Fruit fly (Drosophila melanogaster) whole organism, embryonic: ENCODE data around the gene Lrr47.
A peak's percentile ranks its signal among the peaks of the same experiment; 100 is the strongest.

Source experiments
- Bgb ChIP-seq: fragments of 200-800 bp; sonication (Bioruptor generic); IDR thresholded peaks from 2 replicates; pipeline ENCODE4 v1.3.6; 2022; ENCODE audit warnings: missing biosample characterization, missing genetic modification characterization; ENCODE audit not compliant: partially characterized antibody
- CG11560 ChIP-seq: fragments of 200-800 bp; sonication (Bioruptor generic); IDR thresholded peaks from 3 replicates; pipeline ENCODE4 v1.3.6; 2022; ENCODE audit warnings: missing biosample characterization, missing genetic modification characterization
- CG17912 ChIP-seq: fragments of 200-800 bp; sonication (Bioruptor generic); optimal IDR thresholded peaks from 2 replicates; lab custom pipeline; 2018; ENCODE audit warnings: missing biosample characterization, mild to moderate bottlenecking, missing genetic modification characterization
- CG18619 ChIP-seq: fragments of 200-800 bp; sonication (Bioruptor generic); optimal IDR thresholded peaks from 3 replicates; lab custom pipeline; 2017; ENCODE audit warnings: missing biosample characterization, mild to moderate bottlenecking, missing genetic modification characterization
- CG2202 ChIP-seq: fragments of 200-800 bp; sonication (Bioruptor generic); optimal IDR thresholded peaks from 2 replicates; lab custom pipeline; 2018; ENCODE audit warnings: missing biosample characterization, mild to moderate bottlenecking, missing genetic modification characterization
- CG2875 ChIP-seq: fragments of 200-800 bp; sonication (Bioruptor generic); optimal IDR thresholded peaks from 2 replicates; lab custom pipeline; 2017; ENCODE audit warnings: missing biosample characterization, mild to moderate bottlenecking, missing genetic modification characterization, missing genetic modification reagents
- CG3281 ChIP-seq: fragments of 200-800 bp; sonication (Bioruptor generic); optimal IDR thresholded peaks from 3 replicates; lab custom pipeline; 2017; ENCODE audit warnings: missing biosample characterization, mild to moderate bottlenecking, missing genetic modification characterization
- CG4404 ChIP-seq: fragments of 200-800 bp; sonication (Bioruptor generic); IDR thresholded peaks from 2 replicates; pipeline ENCODE4 v1.3.6; 2022; ENCODE audit warnings: missing biosample characterization, missing genetic modification characterization
- CG4617 ChIP-seq: fragments of 200-800 bp; sonication (Bioruptor generic); optimal IDR thresholded peaks from 3 replicates; lab custom pipeline; 2016; ENCODE audit warnings: missing biosample characterization, missing genetic modification characterization, borderline replicate concordance
- CG6254 ChIP-seq: fragments of 200-800 bp; sonication (Bioruptor generic); optimal IDR thresholded peaks from 3 replicates; lab custom pipeline; 2017; ENCODE audit warnings: mild to moderate bottlenecking, missing biosample characterization, missing genetic modification reagents, missing genetic modification characterization
- CG6791 ChIP-seq: fragments of 200-800 bp; sonication (Bioruptor generic); IDR thresholded peaks from 3 replicates; pipeline ENCODE4 v1.3.6; 2022; ENCODE audit warnings: missing biosample characterization, missing genetic modification characterization; ENCODE audit not compliant: partially characterized antibody
- CG7786 ChIP-seq: fragments of 200-800 bp; sonication (Bioruptor generic); optimal IDR thresholded peaks from 2 replicates; lab custom pipeline; 2016; ENCODE audit warnings: missing biosample characterization, missing genetic modification characterization
- CG8924 ChIP-seq: fragments of 200-800 bp; optimal IDR thresholded peaks from 3 replicates; lab custom pipeline; 2019; ENCODE audit warnings: missing biosample characterization, mild to moderate bottlenecking, missing genetic modification characterization, moderate library complexity
- CG9797 ChIP-seq: fragments of 200-800 bp; sonication (Bioruptor generic); optimal IDR thresholded peaks from 3 replicates; lab custom pipeline; 2018; ENCODE audit warnings: missing biosample characterization, mild to moderate bottlenecking, missing genetic modification characterization
- Chrac-16 ChIP-seq: fragments of 200-800 bp; sonication (Bioruptor generic); optimal IDR thresholded peaks from 3 replicates; lab custom pipeline; 2016; ENCODE audit warnings: missing biosample characterization, missing genetic modification characterization
- CkIIα-i1 ChIP-seq: fragments of 200-800 bp; sonication (Bioruptor generic); IDR thresholded peaks from 2 replicates; pipeline ENCODE4 v1.3.6; 2022; ENCODE audit warnings: missing biosample characterization, missing genetic modification characterization
- CrebB ChIP-seq: fragments of 200-800 bp; sonication (Bioruptor generic); optimal IDR thresholded peaks from 3 replicates; lab custom pipeline; 2018; ENCODE audit warnings: missing biosample characterization, mild to moderate bottlenecking, missing genetic modification characterization
- D ChIP-seq, 2 experiments: fragments of 200-800 bp in 1 of 2; fragments of >200 bp in 1 of 2; sonication (Bioruptor generic) in 1 of 2; optimal IDR thresholded peaks; 2 replicates in 1 of 2; 3 replicates in 1 of 2; lab custom pipeline; 2017; ENCODE audit warnings: mild to moderate bottlenecking in 1 of 2, missing biosample characterization in 1 of 2, missing genetic modification characterization in 1 of 2, missing genetic modification reagents in 1 of 2
- Dp ChIP-seq: fragments of 200-800 bp; sonication (Bioruptor generic); optimal IDR thresholded peaks from 2 replicates; lab custom pipeline; 2018; ENCODE audit warnings: missing biosample characterization, mild to moderate bottlenecking, missing genetic modification characterization, moderate library complexity
- Dref ChIP-seq: fragments of 200-800 bp; sonication (Bioruptor generic); IDR thresholded peaks from 2 replicates; pipeline ENCODE4 v1.3.6; 2022; ENCODE audit warnings: missing biosample characterization, missing genetic modification characterization
- Hr3 ChIP-seq: fragments of 200-800 bp; sonication (Bioruptor generic); optimal IDR thresholded peaks from 3 replicates; lab custom pipeline; 2016; ENCODE audit warnings: missing biosample characterization, missing genetic modification characterization
- Hr78 ChIP-seq, 2 experiments: fragments of 200-800 bp in 1 of 2; fragments of >200 bp in 1 of 2; sonication (Bioruptor generic) in 1 of 2; optimal IDR thresholded peaks; 2 replicates each; lab custom pipeline; 2017 to 2019; ENCODE audit warnings: missing biosample characterization in 2 of 2, missing genetic modification characterization in 2 of 2, mild to moderate bottlenecking in 1 of 2, moderate library complexity in 1 of 2
- Optix ChIP-seq: fragments of 200-800 bp; sonication (Bioruptor generic); IDR thresholded peaks from 3 replicates; pipeline ENCODE4 v1.3.6; 2022; ENCODE audit warnings: missing biosample characterization, missing genetic modification characterization
- Rx ChIP-seq: fragments of 200-800 bp; sonication (Bioruptor generic); IDR thresholded peaks from 2 replicates; pipeline ENCODE4 v1.3.6; 2022; ENCODE audit warnings: missing biosample characterization, missing genetic modification characterization
- Tbp ChIP-seq: fragments of >200 bp; optimal IDR thresholded peaks from 2 replicates; lab custom pipeline; 2018; ENCODE audit warnings: missing biosample characterization, missing genetic modification characterization
- Xrp1 ChIP-seq: fragments of 200-800 bp; sonication (Bioruptor generic); IDR thresholded peaks from 2 replicates; pipeline ENCODE4 v1.3.6; 2022; ENCODE audit warnings: missing biosample characterization, missing genetic modification characterization
- ash1 ChIP-seq: fragments of 200-800 bp; sonication (Bioruptor generic); optimal IDR thresholded peaks from 2 replicates; lab custom pipeline; 2018; ENCODE audit warnings: missing biosample characterization, mild to moderate bottlenecking, missing genetic modification characterization
- chn ChIP-seq: fragments of 200-800 bp; sonication (Bioruptor generic); optimal IDR thresholded peaks from 2 replicates; lab custom pipeline; 2016; ENCODE audit warnings: missing biosample characterization, missing genetic modification characterization
- corto ChIP-seq: fragments of 200-800 bp; sonication (Bioruptor generic); optimal IDR thresholded peaks from 2 replicates; lab custom pipeline; 2016; ENCODE audit warnings: missing biosample characterization, mild to moderate bottlenecking, missing genetic modification characterization, moderate library complexity
- fd96Cb ChIP-seq: fragments of 200-800 bp; sonication (Bioruptor generic); optimal IDR thresholded peaks from 2 replicates; lab custom pipeline; 2018; ENCODE audit warnings: missing biosample characterization, mild to moderate bottlenecking, missing genetic modification characterization, moderate library complexity
- gcm2 ChIP-seq: fragments of 200-800 bp; sonication (Bioruptor generic); optimal IDR thresholded peaks from 2 replicates; lab custom pipeline; 2016; ENCODE audit warnings: missing biosample characterization, missing genetic modification characterization
- hb ChIP-seq: fragments of 200-800 bp; sonication (Bioruptor generic); IDR thresholded peaks from 3 replicates; pipeline ENCODE4 v1.3.6; 2022; ENCODE audit warnings: missing biosample characterization, missing genetic modification characterization; ENCODE audit not compliant: partially characterized antibody
- inv ChIP-seq: fragments of 200-800 bp; sonication (Bioruptor generic); IDR thresholded peaks from 2 replicates; pipeline ENCODE4 v1.3.6; 2022; ENCODE audit warnings: missing biosample characterization, missing genetic modification characterization; ENCODE audit not compliant: partially characterized antibody
- jigr1 ChIP-seq: fragments of 200-800 bp; sonication (Bioruptor generic); IDR thresholded peaks from 3 replicates; pipeline ENCODE4 v1.3.6; 2022; ENCODE audit warnings: missing biosample characterization, missing genetic modification characterization
- klu ChIP-seq: fragments of 200-800 bp; sonication (Bioruptor generic); IDR thresholded peaks from 2 replicates; pipeline ENCODE4 v1.3.6; 2022; ENCODE audit warnings: missing biosample characterization, missing genetic modification characterization
- lab ChIP-seq: fragments of 200-800 bp; sonication (Bioruptor generic); optimal IDR thresholded peaks from 3 replicates; lab custom pipeline; 2017; ENCODE audit warnings: missing biosample characterization, missing genetic modification characterization, mild to moderate bottlenecking, moderate library complexity, missing genetic modification reagents
- nerfin-1 ChIP-seq: fragments of 200-800 bp; sonication (Bioruptor generic); optimal IDR thresholded peaks from 3 replicates; lab custom pipeline; 2019; ENCODE audit warnings: missing biosample characterization, mild to moderate bottlenecking, missing genetic modification characterization, moderate library complexity
- nerfin-2 ChIP-seq: fragments of 200-800 bp; sonication (Bioruptor generic); IDR thresholded peaks from 2 replicates; pipeline ENCODE4 v1.3.6; 2022; ENCODE audit warnings: missing biosample characterization, missing genetic modification characterization; ENCODE audit not compliant: partially characterized antibody
- peb ChIP-seq: fragments of 200-800 bp; sonication (Bioruptor generic); IDR thresholded peaks from 2 replicates; pipeline ENCODE4 v1.3.6; 2022; ENCODE audit warnings: missing biosample characterization, missing genetic modification characterization
- pita ChIP-seq: fragments of 200-800 bp; sonication (Bioruptor generic); optimal IDR thresholded peaks from 2 replicates; lab custom pipeline; 2017; ENCODE audit warnings: missing biosample characterization, mild to moderate bottlenecking, missing genetic modification characterization
- psq ChIP-seq: fragments of 200-800 bp; sonication (Bioruptor generic); optimal IDR thresholded peaks from 2 replicates; lab custom pipeline; 2017; ENCODE audit warnings: missing biosample characterization, missing genetic modification characterization
- sd ChIP-seq: fragments of 200-800 bp; sonication (Bioruptor generic); optimal IDR thresholded peaks from 3 replicates; lab custom pipeline; 2018; ENCODE audit warnings: missing biosample characterization, mild to moderate bottlenecking, missing genetic modification characterization, moderate library complexity
- sqz ChIP-seq: fragments of 200-800 bp; sonication (Bioruptor generic); optimal IDR thresholded peaks from 3 replicates; lab custom pipeline; 2018; ENCODE audit warnings: missing biosample characterization, mild to moderate bottlenecking, missing genetic modification characterization
- sug ChIP-seq: fragments of 200-800 bp; optimal IDR thresholded peaks from 2 replicates; lab custom pipeline; 2019; ENCODE audit warnings: missing biosample characterization, mild to moderate bottlenecking, missing genetic modification characterization, moderate library complexity
- tgo ChIP-seq: fragments of 200-800 bp; sonication (Bioruptor generic); IDR thresholded peaks from 3 replicates; pipeline ENCODE4 v1.3.6; 2022; ENCODE audit warnings: missing biosample characterization, missing genetic modification characterization
- tin ChIP-seq: fragments of 200-800 bp; sonication (Bioruptor generic); optimal IDR thresholded peaks from 3 replicates; lab custom pipeline; 2016; ENCODE audit warnings: missing biosample characterization, missing genetic modification characterization
- toy ChIP-seq: fragments of 200-800 bp; sonication (Bioruptor generic); IDR thresholded peaks from 2 replicates; pipeline ENCODE4 v1.3.6; 2022; ENCODE audit warnings: missing biosample characterization, missing genetic modification characterization
- ttk ChIP-seq: fragments of 200-800 bp; sonication (Bioruptor generic); IDR thresholded peaks from 2 replicates; pipeline ENCODE4 v2.1.2; 2022; ENCODE audit warnings: missing biosample characterization, missing genetic modification characterization
- usp ChIP-seq: fragments of >200 bp; optimal IDR thresholded peaks from 2 replicates; lab custom pipeline; 2017; ENCODE audit warnings: missing biosample characterization, missing genetic modification characterization

Gene Lrr47

dm6 chr2L:10526953-10527584 is 9.9 kb downstream of the Lrr47 start, which contains the start of gene Lip4 (continued):
- no peak for TF ChIP-seq Dp
- 0 out of 3 replicates have a peak, but pooled peaks have one; percentile 35 for TF ChIP-seq CG11560 (tag; lab: Robert Waterston, UW)
- TF ChIP-seq fd96Cb, result peak; percentile 59
- no peak for TF ChIP-seq D (optimal IDR thresholded peaks at IDR 0.05; lab: Kevin White, UChicago)
- TF ChIP-seq D (GFP tag; optimal IDR thresholded peaks at IDR 0.05; lab: Kevin White, UChicago), result peak; percentile 43
- peak; percentile 54 for TF ChIP-seq CG18619 (GFP tag; lab: Kevin White, UChicago)
- no peak for TF ChIP-seq jigr1 (GFP tag; lab: Robert Waterston, UW)
- TF ChIP-seq CG7786 (GFP tag; lab: Kevin White, UChicago), result no peak
- TF ChIP-seq Xrp1, result peak; percentile 84
- TF ChIP-seq nerfin-1 (tag; lab: Kevin White, UChicago), result peak; percentile 55
- TF ChIP-seq gcm2 (GFP tag; lab: Kevin White, UChicago), result no peak
- no peak for TF ChIP-seq CG6254 (GFP tag; lab: Kevin White, UChicago)
- peak; percentile 79 for TF ChIP-seq CG8924 (tag; lab: Kevin White, UChicago)
- peak; percentile 77 for TF ChIP-seq CG3281 (GFP tag; lab: Kevin White, UChicago)
- peak; percentile 33 for TF ChIP-seq sqz (GFP tag; lab: Kevin White, UChicago)
- TF ChIP-seq klu (GFP tag; lab: Robert Waterston, UW), result peak; percentile 43; the same call in 1 of the 2 replicates
- TF ChIP-seq Rx, result no peak
- TF ChIP-seq Optix (GFP tag; lab: Robert Waterston, UW), result no peak
- TF ChIP-seq ttk (GFP tag; lab: Robert Waterston, UW), result peak; percentile 74
- peak; percentile 50 for TF ChIP-seq chn (GFP tag; lab: Kevin White, UChicago)
- peak; percentile 54 for TF ChIP-seq CrebB (tag; lab: Kevin White, UChicago)
- TF ChIP-seq nerfin-2 (GFP tag; lab: Robert Waterston, UW), result no peak
- TF ChIP-seq sug (tag; lab: Kevin White, UChicago), result peak; percentile 39
- TF ChIP-seq Tbp (GFP tag; lab: Kevin White, UChicago), result no peak
- TF ChIP-seq Bgb (GFP tag; lab: Robert Waterston, UW), result no peak
- TF ChIP-seq tgo (GFP tag; lab: Robert Waterston, UW), result peak; percentile 85
- TF ChIP-seq CG2875 (GFP tag; lab: Kevin White, UChicago), result peak; percentile 38
- TF ChIP-seq CG9797, result no peak
- no peak for TF ChIP-seq CkIIα-i1 (GFP tag; lab: Robert Waterston, UW)
- TF ChIP-seq CG6791 (GFP tag; lab: Robert Waterston, UW), result no peak
- no peak for TF ChIP-seq psq (GFP tag; lab: Kevin White, UChicago)
- TF ChIP-seq lab (GFP tag; lab: Kevin White, UChicago), result peak; percentile 81
- no peak for TF ChIP-seq Dref (GFP tag; lab: Robert Waterston, UW)
- peak; percentile 41 for TF ChIP-seq CG4617 (GFP tag; lab: Kevin White, UChicago)
- peak; percentile 13 for TF ChIP-seq CG2202 (tag; lab: Kevin White, UChicago)
- peak; percentile 72 for TF ChIP-seq CG4404 (GFP tag; lab: Robert Waterston, UW)
- TF ChIP-seq Hr78 (GFP tag; optimal IDR thresholded peaks at IDR 0.05; lab: Kevin White, UChicago), result peak in 1 of 2 experiments; percentile 81
- TF ChIP-seq toy (GFP tag; lab: Robert Waterston, UW), result peak; percentile 52; the same call in 1 of the 2 replicates
- no peak for TF ChIP-seq corto (GFP tag; lab: Kevin White, UChicago)
- no peak for TF ChIP-seq hb (GFP tag; lab: Robert Waterston, UW)
- no peak for TF ChIP-seq usp
- TF ChIP-seq sd (tag; lab: Kevin White, UChicago), result peak; percentile 45
- TF ChIP-seq pita (GFP tag; lab: Kevin White, UChicago), result no peak
- peak; percentile 50 for TF ChIP-seq Chrac-16 (GFP tag; lab: Kevin White, UChicago)
- no peak for TF ChIP-seq inv (GFP tag; lab: Robert Waterston, UW)
- peak; percentile 58 for TF ChIP-seq Hr3 (GFP tag; lab: Kevin White, UChicago)
- TF ChIP-seq tin, result peak; percentile 64
- no peak for TF ChIP-seq ash1 (GFP tag; lab: Kevin White, UChicago)
- TF ChIP-seq CG17912 (GFP tag; lab: Kevin White, UChicago), result no peak
- peak; percentile 54 for TF ChIP-seq peb (GFP tag; lab: Robert Waterston, UW)
